Fruit fly (Drosophila melanogaster) whole organism, embryonic: ENCODE results near the gene CG9107.

ENCODE experiments used
- Bgb ChIP-seq: fragments of 200-800 bp; sonication (Bioruptor generic); IDR thresholded peaks from 2 replicates; pipeline ENCODE4 v1.3.6; 2022; ENCODE audit warnings: missing biosample characterization, missing genetic modification characterization; ENCODE audit not compliant: partially characterized antibody
- CG10274 ChIP-seq: fragments of 200-800 bp; sonication (Bioruptor generic); optimal IDR thresholded peaks from 3 replicates; lab custom pipeline; 2017; ENCODE audit warnings: missing biosample characterization, mild to moderate bottlenecking, missing genetic modification characterization
- CG10321 ChIP-seq: fragments of 200-800 bp; sonication (Bioruptor generic); IDR thresholded peaks from 2 replicates; pipeline ENCODE4 v1.3.6; 2022; ENCODE audit warnings: missing biosample characterization, missing genetic modification characterization
- CG11247 ChIP-seq: fragments of 200-800 bp; sonication (Bioruptor generic); IDR thresholded peaks from 2 replicates; pipeline ENCODE4 v1.3.6; 2022; ENCODE audit warnings: missing biosample characterization, missing genetic modification characterization
- CG12236 ChIP-seq: fragments of 200-800 bp; sonication (Bioruptor generic); optimal IDR thresholded peaks from 2 replicates; lab custom pipeline; 2016; ENCODE audit warnings: missing biosample characterization, missing genetic modification characterization
- CG1233 ChIP-seq: fragments of 200-800 bp; sonication (Bioruptor generic); optimal IDR thresholded peaks from 4 replicates; lab custom pipeline; 2018; ENCODE audit warnings: missing biosample characterization, mild to moderate bottlenecking, missing genetic modification characterization
- CG15479 ChIP-seq: fragments of 200-800 bp; sonication (Bioruptor generic); optimal IDR thresholded peaks from 3 replicates; lab custom pipeline; 2019; ENCODE audit warnings: missing biosample characterization, mild to moderate bottlenecking, missing genetic modification characterization, moderate library complexity
- CG17385 ChIP-seq: fragments of 200-800 bp; sonication (Bioruptor generic); optimal IDR thresholded peaks from 3 replicates; lab custom pipeline; 2018; ENCODE audit warnings: missing biosample characterization, mild to moderate bottlenecking, missing genetic modification characterization
- CG18599 ChIP-seq: fragments of 200-800 bp; sonication (Bioruptor generic); optimal IDR thresholded peaks from 3 replicates; lab custom pipeline; 2017; ENCODE audit warnings: missing biosample characterization, missing genetic modification characterization, mild to moderate bottlenecking, moderate library complexity, missing genetic modification reagents
- CG2120 ChIP-seq: fragments of 200-800 bp; sonication (Bioruptor generic); optimal IDR thresholded peaks from 3 replicates; lab custom pipeline; 2016; ENCODE audit warnings: missing biosample characterization, missing genetic modification characterization
- CG31224 ChIP-seq: fragments of 200-800 bp; sonication (Bioruptor generic); IDR thresholded peaks from 2 replicates; pipeline ENCODE4 v1.3.6; 2022; ENCODE audit warnings: missing biosample characterization, missing genetic modification characterization
- CG3163 ChIP-seq: fragments of 200-800 bp; sonication (Bioruptor generic); optimal IDR thresholded peaks from 3 replicates; lab custom pipeline; 2016; ENCODE audit warnings: missing biosample characterization, missing genetic modification characterization
- CG5953 ChIP-seq: fragments of 200-800 bp; sonication (Bioruptor generic); IDR thresholded peaks from 2 replicates; pipeline ENCODE4 v1.3.6; 2022; ENCODE audit warnings: missing biosample characterization, missing genetic modification characterization
- CG6791 ChIP-seq: fragments of 200-800 bp; sonication (Bioruptor generic); IDR thresholded peaks from 3 replicates; pipeline ENCODE4 v1.3.6; 2022; ENCODE audit warnings: missing biosample characterization, missing genetic modification characterization; ENCODE audit not compliant: partially characterized antibody
- CG6854 ChIP-seq: fragments of 200-800 bp; sonication (Bioruptor generic); optimal IDR thresholded peaks from 3 replicates; lab custom pipeline; 2017; ENCODE audit warnings: missing biosample characterization, mild to moderate bottlenecking, missing genetic modification characterization
- CG7372 ChIP-seq: fragments of 200-800 bp; sonication (Bioruptor generic); IDR thresholded peaks from 2 replicates; pipeline ENCODE4 v1.3.6; 2022; ENCODE audit warnings: missing biosample characterization, missing genetic modification characterization
- CG7987 ChIP-seq: fragments of 200-800 bp; sonication (Bioruptor generic); optimal IDR thresholded peaks from 2 replicates; lab custom pipeline; 2018; ENCODE audit warnings: missing biosample characterization, mild to moderate bottlenecking, missing genetic modification characterization, moderate library complexity
- CG9437 ChIP-seq: fragments of 200-800 bp; sonication (Bioruptor generic); optimal IDR thresholded peaks from 2 replicates; lab custom pipeline; 2018; ENCODE audit warnings: missing biosample characterization, mild to moderate bottlenecking, missing genetic modification characterization
- D19B ChIP-seq: fragments of 200-800 bp; sonication (Bioruptor generic); optimal IDR thresholded peaks from 2 replicates; lab custom pipeline; 2017; ENCODE audit warnings: missing biosample characterization, mild to moderate bottlenecking, missing genetic modification characterization
- Dip2 ChIP-seq: fragments of 200-800 bp; sonication (Bioruptor generic); IDR thresholded peaks from 2 replicates; pipeline ENCODE4 v1.3.6; 2022; ENCODE audit warnings: missing biosample characterization, missing genetic modification characterization
- Doc2 ChIP-seq: fragments of 200-800 bp; sonication (Bioruptor generic); IDR thresholded peaks from 2 replicates; pipeline ENCODE4 v1.3.6; 2022; ENCODE audit warnings: missing biosample characterization, missing genetic modification characterization
- HmgD ChIP-seq: fragments of 200-800 bp; sonication (Bioruptor generic); optimal IDR thresholded peaks from 3 replicates; lab custom pipeline; 2016; ENCODE audit warnings: missing biosample characterization, missing genetic modification characterization
- Hr3 ChIP-seq: fragments of 200-800 bp; sonication (Bioruptor generic); optimal IDR thresholded peaks from 3 replicates; lab custom pipeline; 2016; ENCODE audit warnings: missing biosample characterization, missing genetic modification characterization
- Hsf ChIP-seq: fragments of 200-800 bp; sonication (Bioruptor generic); optimal IDR thresholded peaks from 3 replicates; lab custom pipeline; 2016; ENCODE audit warnings: missing biosample characterization, missing genetic modification characterization
- Mrtf ChIP-seq: fragments of 200-800 bp; sonication (Bioruptor generic); IDR thresholded peaks from 3 replicates; pipeline ENCODE4 v1.3.6; 2022; ENCODE audit warnings: missing biosample characterization, missing genetic modification characterization
- NC2β ChIP-seq: fragments of 200-800 bp; sonication (Bioruptor generic); optimal IDR thresholded peaks from 2 replicates; lab custom pipeline; 2016; ENCODE audit warnings: missing biosample characterization, missing genetic modification characterization
- Nf-YA ChIP-seq: fragments of 200-800 bp; sonication (Bioruptor generic); IDR thresholded peaks from 2 replicates; pipeline ENCODE4 v1.3.6; 2022; ENCODE audit warnings: missing biosample characterization, missing genetic modification characterization
- Pdp1 ChIP-seq, 2 experiments: fragments of 200-800 bp; sonication (Bioruptor generic); optimal IDR thresholded peaks; 3 replicates each; lab custom pipeline; 2016; ENCODE audit warnings: missing biosample characterization in 2 of 2, missing genetic modification characterization in 2 of 2, mild to moderate bottlenecking in 1 of 2, moderate library complexity in 1 of 2
- Ptx1 ChIP-seq: fragments of 200-800 bp; sonication (Bioruptor generic); IDR thresholded peaks from 2 replicates; pipeline ENCODE4 v1.3.6; 2022; ENCODE audit warnings: missing biosample characterization, missing genetic modification characterization
- Sox100B ChIP-seq: fragments of 200-800 bp; sonication (Bioruptor generic); optimal IDR thresholded peaks from 3 replicates; lab custom pipeline; 2018; ENCODE audit warnings: missing biosample characterization, mild to moderate bottlenecking, missing genetic modification characterization
- amos ChIP-seq: fragments of 200-800 bp; sonication (Bioruptor generic); IDR thresholded peaks from 2 replicates; pipeline ENCODE4 v1.3.6; 2022; ENCODE audit warnings: missing biosample characterization, missing genetic modification characterization; ENCODE audit not compliant: partially characterized antibody
- cad ChIP-seq: fragments of >200 bp; optimal IDR thresholded peaks from 2 replicates; lab custom pipeline; 2017; ENCODE audit warnings: missing biosample characterization, missing genetic modification characterization
- disco-r ChIP-seq: fragments of 200-800 bp; sonication (Bioruptor generic); optimal IDR thresholded peaks from 2 replicates; lab custom pipeline; 2016; ENCODE audit warnings: missing biosample characterization, missing genetic modification characterization
- dmrt99B ChIP-seq: fragments of 200-800 bp; sonication (Bioruptor generic); optimal IDR thresholded peaks from 2 replicates; lab custom pipeline; 2018; ENCODE audit warnings: missing biosample characterization, mild to moderate bottlenecking, missing genetic modification characterization, moderate library complexity
- en ChIP-seq: fragments of 200-800 bp; sonication (Bioruptor generic); optimal IDR thresholded peaks from 2 replicates; lab custom pipeline; 2016; ENCODE audit warnings: missing biosample characterization, missing genetic modification characterization
- fd64A ChIP-seq: fragments of 200-800 bp; sonication (Bioruptor generic); optimal IDR thresholded peaks from 3 replicates; lab custom pipeline; 2018; ENCODE audit warnings: missing biosample characterization, mild to moderate bottlenecking, missing genetic modification characterization
- gce ChIP-seq: fragments of 200-800 bp; sonication (Bioruptor generic); IDR thresholded peaks from 3 replicates; pipeline ENCODE4 v1.3.6; 2022; ENCODE audit warnings: missing biosample characterization, missing genetic modification characterization
- gem ChIP-seq: fragments of 200-800 bp; sonication (Bioruptor generic); optimal IDR thresholded peaks from 2 replicates; lab custom pipeline; 2019; ENCODE audit warnings: missing biosample characterization, mild to moderate bottlenecking, missing genetic modification characterization, moderate library complexity
- gsb ChIP-seq: fragments of 200-800 bp; sonication (Bioruptor generic); IDR thresholded peaks from 2 replicates; pipeline ENCODE4 v1.3.6; 2022; ENCODE audit warnings: missing biosample characterization, missing genetic modification characterization
- gsb-n ChIP-seq: fragments of 200-800 bp; sonication (Bioruptor generic); optimal IDR thresholded peaks from 3 replicates; lab custom pipeline; 2018; ENCODE audit warnings: missing biosample characterization, mild to moderate bottlenecking, missing genetic modification characterization
- gt ChIP-seq: fragments of 200-800 bp; sonication (Bioruptor generic); IDR thresholded peaks from 2 replicates; pipeline ENCODE4 v1.3.6; 2022; ENCODE audit warnings: missing biosample characterization, missing genetic modification characterization
- h ChIP-seq: fragments of >200 bp; optimal IDR thresholded peaks from 2 replicates; lab custom pipeline; 2017
- ham ChIP-seq: fragments of 200-800 bp; sonication (Bioruptor generic); IDR thresholded peaks from 2 replicates; pipeline ENCODE4 v1.3.6; 2022; ENCODE audit warnings: missing biosample characterization, missing genetic modification characterization
- otp ChIP-seq: fragments of 200-800 bp; sonication (Bioruptor generic); IDR thresholded peaks from 3 replicates; pipeline ENCODE4, ENCODE4 v1.3.6; 2022; ENCODE audit warnings: missing biosample characterization, missing genetic modification characterization
- pan ChIP-seq, 4 experiments: fragments of >200 bp in 3 of 4; fragments of 200-800 bp in 1 of 4; sonication (Bioruptor generic) in 1 of 4; optimal IDR thresholded peaks in 3 of 4; IDR thresholded peaks in 1 of 4; 2 replicates each; pipeline versions ENCODE4 v1.3.6 to Lab custom; 2017 to 2022; ENCODE audit warnings: missing biosample characterization in 2 of 4, missing genetic modification characterization in 2 of 4, mixed read lengths in 1 of 4
- pros ChIP-seq: fragments of 200-800 bp; sonication (Bioruptor generic); optimal IDR thresholded peaks from 3 replicates; lab custom pipeline; 2019; ENCODE audit warnings: missing biosample characterization, mild to moderate bottlenecking, missing genetic modification characterization, moderate library complexity
- pzg ChIP-seq: fragments of 200-800 bp; sonication (Bioruptor generic); optimal IDR thresholded peaks from 3 replicates; lab custom pipeline; 2018; ENCODE audit warnings: missing biosample characterization, mild to moderate bottlenecking, missing genetic modification characterization, moderate library complexity
- row ChIP-seq: fragments of 200-800 bp; sonication (Bioruptor generic); IDR thresholded peaks from 3 replicates; pipeline ENCODE4 v1.3.6; 2022; ENCODE audit warnings: missing biosample characterization, missing genetic modification characterization
- run ChIP-seq: fragments of 200-800 bp; sonication (Bioruptor generic); optimal IDR thresholded peaks from 3 replicates; lab custom pipeline; 2018; ENCODE audit warnings: missing biosample characterization, mild to moderate bottlenecking, missing genetic modification characterization
- sug ChIP-seq: fragments of 200-800 bp; optimal IDR thresholded peaks from 2 replicates; lab custom pipeline; 2019; ENCODE audit warnings: missing biosample characterization, mild to moderate bottlenecking, missing genetic modification characterization, moderate library complexity
- vnd ChIP-seq: fragments of 200-800 bp; sonication (Bioruptor generic); IDR thresholded peaks from 3 replicates; pipeline ENCODE4 v1.3.6; 2022; ENCODE audit warnings: missing biosample characterization, missing genetic modification characterization; ENCODE audit not compliant: partially characterized antibody

CG9107 gene

dm6 chr2L:6070656-6071231 lies 46.4 kb upstream of the CG9107 start, which contains the start of the genes CG9154 and Kr-h2 (continued):
- no peak for TF ChIP-seq ham (GFP tag; lab: Robert Waterston, UW)
- peak; percentile 32 for TF ChIP-seq Hsf (GFP tag; lab: Kevin White, UChicago)
- no peak for TF ChIP-seq CG6854 (GFP tag; lab: Kevin White, UChicago)
- peak; percentile 73 for TF ChIP-seq Bgb (GFP tag; lab: Robert Waterston, UW)
- no peak for TF ChIP-seq Nf-YA (GFP tag; lab: Robert Waterston, UW)
- TF ChIP-seq vnd (GFP tag; lab: Robert Waterston, UW), result peak; percentile 68
- TF ChIP-seq fd64A (GFP tag; lab: Kevin White, UChicago), result no peak
- TF ChIP-seq HmgD (GFP tag; lab: Kevin White, UChicago), result no peak
- peak; percentile 91 for TF ChIP-seq CG9437 (GFP tag; lab: Kevin White, UChicago)
- TF ChIP-seq CG2120, result peak; percentile 70
- TF ChIP-seq CG10274 (GFP tag; lab: Kevin White, UChicago), result no peak
- no peak for TF ChIP-seq CG11247 (GFP tag; lab: Robert Waterston, UW)
- no peak for TF ChIP-seq disco-r (GFP tag; lab: Kevin White, UChicago)
- no peak for TF ChIP-seq gt (GFP tag; lab: Robert Waterston, UW)
- no peak for TF ChIP-seq CG7987 (GFP tag; lab: Kevin White, UChicago)
- no peak for TF ChIP-seq cad
- peak; percentile 75; the same call in 2 of the 3 replicates for TF ChIP-seq CG6791
- TF ChIP-seq row (GFP tag; lab: Robert Waterston, UW), result peak; percentile 71
- TF ChIP-seq Mrtf (GFP tag; lab: Robert Waterston, UW), result no peak
- TF ChIP-seq CG10321 (GFP tag; lab: Robert Waterston, UW), result no peak
- no peak for TF ChIP-seq CG1233
- no peak for TF ChIP-seq CG3163
- TF ChIP-seq pzg (GFP tag; lab: Kevin White, UChicago), result peak; percentile 87
- TF ChIP-seq gsb, result no peak
- TF ChIP-seq amos (GFP tag; lab: Robert Waterston, UW), result peak; percentile 75
- TF ChIP-seq Sox100B (GFP tag; lab: Kevin White, UChicago), result peak; percentile 1
- TF ChIP-seq Ptx1, result no peak
- no peak for TF ChIP-seq en (GFP tag; lab: Kevin White, UChicago)
- no peak for TF ChIP-seq CG17385 (GFP tag; lab: Kevin White, UChicago)
- TF ChIP-seq Hr3 (GFP tag; lab: Kevin White, UChicago), result no peak
- TF ChIP-seq dmrt99B (tag; lab: Kevin White, UChicago), result peak; percentile 23
- no peak for TF ChIP-seq run
- no peak for TF ChIP-seq CG5953 (GFP tag; lab: Robert Waterston, UW)
- peak; percentile 58 for TF ChIP-seq CG18599 (GFP tag; lab: Kevin White, UChicago)
- TF ChIP-seq sug (tag; lab: Kevin White, UChicago), result peak; percentile 64
- TF ChIP-seq h, result no peak
- TF ChIP-seq CG7372, result no peak
- TF ChIP-seq otp (GFP tag; lab: Robert Waterston, UW), result no peak
- TF ChIP-seq CG15479, result no peak
- peak; percentile 25 for TF ChIP-seq D19B (GFP tag; lab: Kevin White, UChicago)
- no peak for TF ChIP-seq Dip2 (GFP tag; lab: Robert Waterston, UW)
- no peak for TF ChIP-seq gsb-n (tag; lab: Kevin White, UChicago)
- peak; percentile 56 for TF ChIP-seq gem (tag; lab: Kevin White, UChicago)
- no peak for TF ChIP-seq pan (optimal IDR thresholded peaks at IDR 0.05; lab: Kevin White, UChicago)
- peak in 1 of 2 experiments; percentile 41 for TF ChIP-seq pan (GFP tag; optimal IDR thresholded peaks at IDR 0.05 in 1 of 2, IDR thresholded peaks at IDR 0.05 in 1 of 2)
- TF ChIP-seq NC2β (GFP tag; lab: Kevin White, UChicago), result no peak
- no peak for TF ChIP-seq CG12236 (GFP tag; lab: Kevin White, UChicago)
- no peak for TF ChIP-seq gce (GFP tag; lab: Robert Waterston, UW)
- TF ChIP-seq pros, result no peak
- TF ChIP-seq CG31224 (GFP tag; lab: Robert Waterston, UW), result peak; percentile 25; the same call in 1 of the 2 replicates
- no peak for TF ChIP-seq Doc2 (GFP tag; lab: Robert Waterston, UW)
- peak in 1 of 2 experiments; percentile 18 for TF ChIP-seq Pdp1 (GFP tag; optimal IDR thresholded peaks at IDR 0.05; lab: Kevin White, UChicago)
